Fruit fly (Drosophila melanogaster): ENCODE data around the gene Mst87F.

Mst87F gene

DNA sequence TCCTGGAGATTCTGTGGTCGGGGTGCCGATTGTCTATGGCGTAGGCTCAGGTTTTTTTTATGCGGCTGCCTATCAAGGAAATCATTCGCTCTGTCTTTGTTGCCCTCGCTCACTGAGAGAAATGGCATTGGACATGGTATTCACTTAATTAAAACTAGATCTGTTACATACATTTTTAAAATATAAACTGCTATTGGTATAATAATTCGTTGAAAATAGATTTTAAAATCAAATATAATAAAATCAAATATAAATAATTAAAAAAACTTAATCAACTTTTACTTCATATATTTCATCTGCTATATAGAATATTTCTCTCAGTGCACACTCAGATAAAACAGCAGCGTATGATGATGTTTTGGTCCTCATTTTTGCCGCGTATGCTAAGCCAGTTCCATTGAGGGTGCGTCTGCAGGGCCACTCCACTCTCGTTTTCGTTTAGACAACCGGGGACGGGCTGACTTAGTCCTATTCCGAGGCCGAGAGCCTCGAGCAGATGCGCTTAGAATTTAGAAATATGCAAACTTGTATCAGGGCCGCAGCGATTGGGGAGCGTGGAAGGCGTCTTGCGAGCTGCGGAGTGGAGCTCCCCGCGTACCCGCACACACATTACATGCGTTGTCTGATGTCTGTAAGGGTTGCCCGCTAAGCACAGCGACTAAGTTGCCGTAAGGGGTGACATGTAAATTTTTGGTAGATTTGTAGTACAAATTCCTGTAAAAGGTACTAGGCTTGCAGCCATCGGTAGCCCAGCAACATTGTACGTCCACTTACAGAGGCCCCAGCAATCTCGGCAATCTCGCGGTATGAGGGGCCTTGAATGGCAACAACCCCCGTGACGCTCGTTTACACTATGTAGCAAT, 28.0 kb downstream of the Mst87F start (continued):
- TF ChIP-seq Mrtf (GFP tag; IDR thresholded peaks at IDR 0.05): no peak
- TF ChIP-seq Lim3 (GFP tag; IDR thresholded peaks at IDR 0.05): no peak
- no peak for TF ChIP-seq CG34422 (GFP tag; IDR thresholded peaks at IDR 0.05)
- TF ChIP-seq CG7839 (tag; optimal IDR thresholded peaks at IDR 0.05): peak; percentile 63
- peak; percentile 62 for TF ChIP-seq zen (tag; optimal IDR thresholded peaks at IDR 0.05)
- TF ChIP-seq Max (GFP tag; optimal IDR thresholded peaks at IDR 0.05): no peak
- no peak for TF ChIP-seq CG13287 (GFP tag; IDR thresholded peaks at IDR 0.05; ENCODE audit: partially characterized antibody)
- TF ChIP-seq CG4328 (GFP tag; optimal IDR thresholded peaks at IDR 0.05): no peak
- no peak for TF ChIP-seq pzg (GFP tag; optimal IDR thresholded peaks at IDR 0.05)
- TF ChIP-seq ftz-f1 (GFP tag; optimal IDR thresholded peaks at IDR 0.05): no peak
- 0 out of 4 replicates have a peak, but pooled peaks have one; percentile 34 for TF ChIP-seq chinmo (GFP tag; IDR thresholded peaks at IDR 0.05; ENCODE audit: partially characterized antibody)
- peak; percentile 38 for TF ChIP-seq mirr (GFP tag; optimal IDR thresholded peaks at IDR 0.05)
- no peak for TF ChIP-seq Drgx (GFP tag; IDR thresholded peaks at IDR 0.05)
- TF ChIP-seq CG2712 (tag; optimal IDR thresholded peaks at IDR 0.05): peak; percentile 75
- TF ChIP-seq odd (GFP tag; optimal IDR thresholded peaks at IDR 0.05): peak; percentile 1
- TF ChIP-seq CG31441 (GFP tag; IDR thresholded peaks at IDR 0.05): peak; percentile 66
- no peak for TF ChIP-seq CG30431 (GFP tag; optimal IDR thresholded peaks at IDR 0.05)
- peak; percentile 54 for TF ChIP-seq CG8924 (tag; optimal IDR thresholded peaks at IDR 0.05)
- peak; percentile 41 for TF ChIP-seq CG4404 (GFP tag; IDR thresholded peaks at IDR 0.05)
- peak; percentile 66 for TF ChIP-seq CG2678 (tag; optimal IDR thresholded peaks at IDR 0.05)
- TF ChIP-seq Blimp-1 (GFP tag; optimal IDR thresholded peaks at IDR 0.05): peak; percentile 50
- TF ChIP-seq CG11696 (GFP tag; IDR thresholded peaks at IDR 0.05): no peak
- TF ChIP-seq E2f1 (GFP tag; IDR thresholded peaks at IDR 0.05): no peak
- no peak for TF ChIP-seq dimm (GFP tag; IDR thresholded peaks at IDR 0.05)
- peak; percentile 18 for TF ChIP-seq CG18619 (GFP tag; optimal IDR thresholded peaks at IDR 0.05)
- no peak for TF ChIP-seq Elba2 (GFP tag; optimal IDR thresholded peaks at IDR 0.05)
- no peak for TF ChIP-seq tio (GFP tag; optimal IDR thresholded peaks at IDR 0.05)
- peak in 1 of 2 experiments; percentile 60 for TF ChIP-seq Hr51 (GFP tag; optimal IDR thresholded peaks at IDR 0.05)
- TF ChIP-seq ap (GFP tag; IDR thresholded peaks at IDR 0.05): no peak
- no peak for TF ChIP-seq sob (GFP tag; IDR thresholded peaks at IDR 0.05)
- peak; percentile 35 for TF ChIP-seq CG30403 (GFP tag; optimal IDR thresholded peaks at IDR 0.05)
- peak; percentile 80 for TF ChIP-seq CG15696 (tag; optimal IDR thresholded peaks at IDR 0.05)
- no peak for TF ChIP-seq tx (GFP tag; optimal IDR thresholded peaks at IDR 0.05)
- peak; percentile 51; the same call in 2 of the 3 replicates for TF ChIP-seq CG17361 (GFP tag; IDR thresholded peaks at IDR 0.05)
- no peak for TF ChIP-seq CG10462 (GFP tag; optimal IDR thresholded peaks at IDR 0.05)
- TF ChIP-seq CG18599 (GFP tag; optimal IDR thresholded peaks at IDR 0.05): peak; percentile 42
- TF ChIP-seq PHDP (tag; optimal IDR thresholded peaks at IDR 0.05): peak; percentile 28
- peak; percentile 72 for TF ChIP-seq CG18262 (tag; optimal IDR thresholded peaks at IDR 0.05)
- TF ChIP-seq HHEX (GFP tag; optimal IDR thresholded peaks at IDR 0.05): peak; percentile 22
- peak; percentile 90 for TF ChIP-seq CG31224 (GFP tag; IDR thresholded peaks at IDR 0.05)
- no peak for TF ChIP-seq CG8944 (GFP tag; optimal IDR thresholded peaks at IDR 0.05)
- TF ChIP-seq Fer1 (GFP tag; optimal IDR thresholded peaks at IDR 0.05): peak; percentile 3
- peak; percentile 28 for TF ChIP-seq CG15601 (tag; optimal IDR thresholded peaks at IDR 0.05)
- peak; percentile 29; the same call in 1 of the 2 replicates for TF ChIP-seq slbo (GFP tag; IDR thresholded peaks at IDR 0.05)
- TF ChIP-seq lola (GFP tag; optimal IDR thresholded peaks at IDR 0.05): peak in 1 of 3 experiments; percentile 63
- TF ChIP-seq sens-2 (GFP tag; IDR thresholded peaks at IDR 0.05): no peak
- TF ChIP-seq abd-A (tag; optimal IDR thresholded peaks at IDR 0.05): peak; percentile 96
- peak; percentile 64 for TF ChIP-seq CG7556 (GFP tag; optimal IDR thresholded peaks at IDR 0.05)
